Fruit fly (Drosophila melanogaster): ENCODE measurements around the gene Or33a.

- TF ChIP-seq psq (optimal IDR thresholded peaks at IDR 0.05), result no peak
- TF ChIP-seq insv (optimal IDR thresholded peaks at IDR 0.05), result no peak
- no peak for TF ChIP-seq h (optimal IDR thresholded peaks at IDR 0.05)
- no peak for TF ChIP-seq ttk (optimal IDR thresholded peaks at IDR 0.05)
- TF ChIP-seq Myc (optimal IDR thresholded peaks at IDR 0.05), result no peak
These were observed 1.6 kb downstream of the Or33a start, which contains the start of gene Or33b for dm6 chr2L:11935881-11936280.

Measured in Kc167 (cell line).